Worm (Caenorhabditis elegans): Measurements from ENCODE around the gene sru-17.
"Not testable (repeated sequence)": the region's sequence is repeated elsewhere in the genome, so short reads cannot be mapped to it uniquely, and the experiment has no call there.

sru-17 gene

DNA sequence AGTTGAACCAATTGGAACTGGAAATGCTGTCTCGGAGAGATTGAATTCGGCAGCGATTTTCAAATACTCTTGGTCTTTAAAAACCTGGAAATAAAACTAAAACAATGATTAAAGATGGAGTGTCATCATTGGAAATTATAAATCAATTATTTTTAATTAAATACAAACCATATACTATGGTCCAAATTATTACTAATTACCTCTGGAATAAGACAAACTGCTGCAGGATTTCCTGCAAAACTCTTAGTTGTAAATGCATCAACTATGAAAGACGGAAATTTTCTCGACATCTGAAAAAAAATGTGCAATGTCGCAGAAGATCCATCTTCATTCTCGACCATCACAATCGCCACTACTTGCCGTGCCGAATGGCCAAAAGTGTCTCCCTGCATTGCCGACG is 26.8 kb upstream of the sru-17 start, which contains the start of gene igdb-1:
Gene igdb-1, plus strand, starts transcription at position 301 of the 400 bp plus-strand sequence.
- TF ChIP-seq dmd-9 (GFP tag; IDR thresholded peaks at IDR 0.05); lim-7 (GFP tag; IDR thresholded peaks at IDR 0.05); nhr-76 (tag; optimal IDR thresholded peaks at IDR 0.05): not testable (repeated sequence)

DNA sequence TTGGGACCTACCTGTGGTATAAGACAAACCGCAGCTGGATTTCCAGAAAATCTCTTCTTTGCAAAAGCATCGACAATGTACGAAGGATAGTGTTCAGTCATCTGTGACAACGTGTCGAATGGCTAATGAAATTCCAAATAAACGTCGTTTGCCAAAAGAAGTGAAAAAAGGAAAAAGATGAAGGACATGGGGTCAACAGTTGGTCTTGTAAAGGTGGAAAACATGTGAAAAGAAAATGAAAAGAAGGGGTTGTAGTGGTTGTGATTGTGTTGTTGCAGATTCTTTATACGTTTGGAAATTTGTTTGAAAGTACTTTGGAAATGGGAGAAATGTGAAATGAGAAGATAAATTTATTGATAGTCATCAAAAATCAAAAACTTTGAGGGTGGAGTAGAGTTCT is 21.0 kb upstream of the sru-17 start, which contains the start of gene T04A11.4:
Gene T04A11.4, minus strand, starts transcription at position 101 of the 400 bp plus-strand sequence.
- not testable (repeated sequence) for TF ChIP-seq cey-2 (tag; optimal IDR thresholded peaks at IDR 0.05; ENCODE audit: borderline replicate concordance, insufficient read depth); ztf-7 (tag; optimal IDR thresholded peaks at IDR 0.05); nhr-6 (tag; optimal IDR thresholded peaks at IDR 0.05)

DNA sequence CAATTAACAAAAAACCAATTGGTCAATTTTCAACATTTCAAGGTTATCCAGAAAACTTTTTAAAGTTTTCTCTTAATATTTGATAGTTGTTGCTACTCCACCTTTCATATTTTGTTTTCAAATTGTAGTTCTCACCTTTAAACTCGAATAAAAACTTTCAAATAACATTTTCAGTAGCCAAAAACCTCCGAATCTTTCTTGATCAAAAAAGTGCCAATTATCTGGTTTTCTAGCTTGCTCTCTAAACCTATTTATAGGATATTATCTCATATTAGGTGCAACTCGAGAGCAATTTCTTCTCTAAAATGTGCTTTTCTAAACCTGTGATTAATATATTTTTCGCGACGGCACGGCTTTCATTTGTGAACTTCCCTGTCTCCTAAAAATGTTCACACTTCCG is 18.3 kb upstream of the sru-17 start, which contains the start of gene sru-26:
Gene sru-26, plus strand, starts transcription at position 301 of the 400 bp plus-strand sequence.
- TF ChIP-seq lir-3 (tag; optimal IDR thresholded peaks at IDR 0.05) (no peak), fos-1 (tag; optimal IDR thresholded peaks at IDR 0.05) (no peak), nhr-25 (tag; optimal IDR thresholded peaks at IDR 0.05; ENCODE audit: borderline replicate concordance, insufficient read depth) (no peak), dve-1 (tag; optimal IDR thresholded peaks at IDR 0.05; ENCODE audit: insufficient read depth) (no peak), snpc-1.2 (GFP tag; IDR thresholded peaks at IDR 0.05) (no peak), lim-7 (GFP tag; IDR thresholded peaks at IDR 0.05) (no peak), pqm-1 (tag; optimal IDR thresholded peaks at IDR 0.05) (no peak), ceh-20 (GFP tag; IDR thresholded peaks at IDR 0.05) (no peak), hif-1 (tag; optimal IDR thresholded peaks at IDR 0.05) (no peak)

DNA sequence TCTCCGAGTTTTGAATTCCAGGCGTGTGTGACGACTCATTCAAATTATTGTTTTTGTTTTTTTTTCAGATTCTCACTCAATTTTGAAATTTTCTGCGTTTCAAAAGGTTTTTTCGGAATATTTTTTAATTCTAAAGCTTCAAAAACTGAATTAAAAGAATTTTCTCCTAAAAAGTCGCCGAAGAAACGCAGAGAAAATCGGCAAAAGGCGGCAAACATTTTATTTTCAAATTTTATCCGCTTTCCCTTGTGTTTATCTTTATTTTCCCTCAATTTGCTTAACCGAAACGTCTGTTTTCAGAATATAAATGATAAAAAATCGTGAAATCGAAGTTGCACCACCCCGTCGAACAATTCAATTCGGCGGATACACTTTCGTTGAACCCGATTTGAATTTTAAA is 15.0 kb upstream of the sru-17 start, which contains the start of gene him-6:
Gene him-6, plus strand, starts transcription at position 301 of the 400 bp plus-strand sequence.
- TF ChIP-seq daf-19 (GFP tag; conservative IDR thresholded peaks at IDR 0.05) = no peak
- no peak for TF ChIP-seq madf-5 (GFP tag; IDR thresholded peaks at IDR 0.05)
- TF ChIP-seq daf-16 (GFP tag; optimal IDR thresholded peaks at IDR 0.05) = no peak
- TF ChIP-seq daf-16 (tag; optimal IDR thresholded peaks at IDR 0.05) = no peak
- no peak for TF ChIP-seq lin-13 (GFP tag; optimal IDR thresholded peaks at IDR 0.05)
- TF ChIP-seq lsy-2 (tag; optimal IDR thresholded peaks at IDR 0.05) = no peak
- no peak for TF ChIP-seq dmd-8 (GFP tag; IDR thresholded peaks at IDR 0.05)
- TF ChIP-seq egl-43 (GFP tag; IDR thresholded peaks at IDR 0.05) = no peak
- no peak for TF ChIP-seq lin-39 (tag; optimal IDR thresholded peaks at IDR 0.05)
- no peak for TF ChIP-seq nhr-76 (tag; optimal IDR thresholded peaks at IDR 0.05)
- no peak for TF ChIP-seq F10B5.3 (tag; optimal IDR thresholded peaks at IDR 0.05)
- no peak for TF ChIP-seq nhr-6 (tag; optimal IDR thresholded peaks at IDR 0.05)
- no peak for TF ChIP-seq arid-1 (GFP tag; conservative IDR thresholded peaks at IDR 0.05)
- TF ChIP-seq mes-2 (tag; optimal IDR thresholded peaks at IDR 0.05; ENCODE audit: poor library complexity, severe bottlenecking) = no peak
- TF ChIP-seq zag-1 (tag; optimal IDR thresholded peaks at IDR 0.05) = no peak
- no peak for TF ChIP-seq D1046.2 (GFP tag; IDR thresholded peaks at IDR 0.05)
- TF ChIP-seq ceh-32 (tag; optimal IDR thresholded peaks at IDR 0.05; ENCODE audit: poor library complexity) = no peak

DNA sequence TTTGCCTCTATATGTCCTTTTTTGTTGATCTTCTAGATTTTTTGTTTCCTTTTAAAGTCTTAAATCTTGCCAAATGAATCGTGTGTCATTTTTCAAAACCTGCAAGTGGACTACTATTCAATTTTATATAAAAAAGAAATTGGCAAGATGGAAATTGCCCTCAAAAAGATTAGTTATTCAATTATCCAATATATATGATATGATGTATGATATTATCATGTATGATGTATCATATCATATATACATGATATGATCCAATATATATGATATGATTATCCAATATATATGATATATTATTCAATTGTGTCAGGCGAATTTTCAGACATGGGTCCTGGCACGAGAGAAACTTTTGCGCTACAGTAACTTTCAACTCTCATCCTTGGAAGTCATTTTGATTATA is 10.3 kb upstream of the sru-17 start, which contains the start of gene sru-20:
Gene sru-20, plus strand, starts transcription at position 301 of the 400 bp plus-strand sequence.
- no peak for TF ChIP-seq nhr-42 (GFP tag; IDR thresholded peaks at IDR 0.05)
- no peak for TF ChIP-seq F10B5.3 (tag; optimal IDR thresholded peaks at IDR 0.05)
- TF ChIP-seq daf-19 (GFP tag; conservative IDR thresholded peaks at IDR 0.05) = no peak
- TF ChIP-seq Y75B8A.6 (GFP tag; IDR thresholded peaks at IDR 0.05) = no peak
- TF ChIP-seq pqm-1 (tag; optimal IDR thresholded peaks at IDR 0.05) = no peak
- no peak for TF ChIP-seq lin-1 (GFP tag; IDR thresholded peaks at IDR 0.05)
- no peak for TF ChIP-seq nhr-6 (tag; optimal IDR thresholded peaks at IDR 0.05)
- no peak for TF ChIP-seq sdz-12 (GFP tag; optimal IDR thresholded peaks at IDR 0.05)
- no peak for TF ChIP-seq nhr-11 (tag; optimal IDR thresholded peaks at IDR 0.05)
- TF ChIP-seq ctbp-1 (GFP tag; IDR thresholded peaks at IDR 0.05) = no peak
- no peak for TF ChIP-seq nhr-10 (tag; optimal IDR thresholded peaks at IDR 0.05)
- TF ChIP-seq rbr-2 (tag; optimal IDR thresholded peaks at IDR 0.05) = no peak
- no peak for TF ChIP-seq nhr-25 (tag; optimal IDR thresholded peaks at IDR 0.05; ENCODE audit: borderline replicate concordance, insufficient read depth)
- no peak for TF ChIP-seq ceh-28 (tag; optimal IDR thresholded peaks at IDR 0.05)

Measured in whole organism, L4 larva.